Worm (Caenorhabditis elegans): ENCODE measurements around the gene clc-4.
A peak's percentile ranks its signal among the peaks of the same experiment; 100 is the strongest.

Gene clc-4

ce11 chrX:10770988-10771496 lies 12.7 kb downstream of the clc-4 start (continued):
- TF ChIP-seq T26A8.4 (GFP tag; IDR thresholded peaks at IDR 0.05) = 0 out of 2 replicates have a peak, but pooled peaks have one; percentile 28
- TF ChIP-seq tag-97 (GFP tag; IDR thresholded peaks at IDR 0.05) = no peak
- TF ChIP-seq nhr-10 (tag; optimal IDR thresholded peaks at IDR 0.05) = peak; percentile 70
- TF ChIP-seq dmd-6 (GFP tag; IDR thresholded peaks at IDR 0.05) = peak; percentile 93
- peak; percentile 29 for TF ChIP-seq nhr-102 (tag; optimal IDR thresholded peaks at IDR 0.05)
- 0 out of 2 replicates have a peak, but pooled peaks have one; percentile 10 for TF ChIP-seq lin-38 (GFP tag; IDR thresholded peaks at IDR 0.05)
- TF ChIP-seq hlh-11 (tag; optimal IDR thresholded peaks at IDR 0.05) = peak; percentile 98
- peak in 1 of 2 experiments; percentile 97 for TF ChIP-seq daf-16 (GFP tag; optimal IDR thresholded peaks at IDR 0.05)
- TF ChIP-seq daf-16 (tag; optimal IDR thresholded peaks at IDR 0.05) = peak; percentile 85
- TF ChIP-seq F26F4.8 (GFP tag; conservative IDR thresholded peaks at IDR 0.05) = no peak
- no peak for TF ChIP-seq nhr-25 (tag; optimal IDR thresholded peaks at IDR 0.05; ENCODE audit: borderline replicate concordance, insufficient read depth)
- TF ChIP-seq ces-1 (GFP tag; optimal IDR thresholded peaks at IDR 0.05) = peak; percentile 56
- peak in 1 of 2 experiments; percentile 100 for TF ChIP-seq unc-62 (GFP tag; optimal IDR thresholded peaks at IDR 0.05 in 1 of 2)
- no peak for TF ChIP-seq unc-62 (tag; optimal IDR thresholded peaks at IDR 0.05)
- TF ChIP-seq daf-8 (GFP tag; IDR thresholded peaks at IDR 0.05) = no peak
- TF ChIP-seq ctbp-1 (GFP tag; IDR thresholded peaks at IDR 0.05) = peak; percentile 87
- peak; percentile 66 for TF ChIP-seq set-16 (GFP tag; IDR thresholded peaks at IDR 0.05)
- TF ChIP-seq lsy-2 (tag; optimal IDR thresholded peaks at IDR 0.05) = peak; percentile 73 to 85
- TF ChIP-seq lin-13 (GFP tag; optimal IDR thresholded peaks at IDR 0.05) = peak; percentile 46
- TF ChIP-seq ZK337.2 (GFP tag; IDR thresholded peaks at IDR 0.05) = no peak
- TF ChIP-seq pqm-1 (tag; optimal IDR thresholded peaks at IDR 0.05) = no peak
- peak; percentile 84 for TF ChIP-seq mxl-2 (GFP tag; conservative IDR thresholded peaks at IDR 0.05)
- TF ChIP-seq aly-2 (tag; optimal IDR thresholded peaks at IDR 0.05) = no peak
- peak; percentile 93 for TF ChIP-seq nhr-48 (tag; optimal IDR thresholded peaks at IDR 0.05)
- TF ChIP-seq aha-1 (tag) = peak; percentile 97
- TF ChIP-seq hlh-30 (tag; optimal IDR thresholded peaks at IDR 0.05; ENCODE audit: insufficient read depth) = peak; percentile 97
- peak; percentile 91 for TF ChIP-seq dve-1 (tag; optimal IDR thresholded peaks at IDR 0.05; ENCODE audit: insufficient read depth)
- peak; percentile 39 to 76 for TF ChIP-seq hif-1 (tag; optimal IDR thresholded peaks at IDR 0.05)
- TF ChIP-seq mdl-1 (tag; optimal IDR thresholded peaks at IDR 0.05) = peak; percentile 62 to 91
- TF ChIP-seq unc-130 (GFP tag; optimal IDR thresholded peaks at IDR 0.05) = no peak
- peak; percentile 86 for TF ChIP-seq rbr-2 (tag; optimal IDR thresholded peaks at IDR 0.05)
- peak; percentile 89 for TF ChIP-seq nhr-28 (tag; optimal IDR thresholded peaks at IDR 0.05)
- peak; percentile 48 for TF ChIP-seq zip-2 (tag; optimal IDR thresholded peaks at IDR 0.05)
- TF ChIP-seq nhr-6 (tag; optimal IDR thresholded peaks at IDR 0.05) = no peak
- peak; percentile 46 for TF ChIP-seq T20F7.1 (GFP tag; optimal IDR thresholded peaks at IDR 0.05)
- TF ChIP-seq pha-4 (GFP tag; IDR thresholded peaks at IDR 0.05) = peak; percentile 70
- TF ChIP-seq pha-4 (tag; optimal IDR thresholded peaks at IDR 0.05) = peak; percentile 78
- TF ChIP-seq ceh-20 (GFP tag; IDR thresholded peaks at IDR 0.05) = peak; percentile 92
- peak; percentile 64; the same call in 1 of the 2 replicates for TF ChIP-seq hmg-1.1 (GFP tag; IDR thresholded peaks at IDR 0.05)
- TF ChIP-seq nhr-76 (tag; optimal IDR thresholded peaks at IDR 0.05) = peak; percentile 72
- peak; percentile 92 for TF ChIP-seq tra-1 (GFP tag; IDR thresholded peaks at IDR 0.05)
- peak; percentile 28 for TF ChIP-seq dpl-1 (GFP tag; optimal IDR thresholded peaks at IDR 0.05)
- TF ChIP-seq Y75B8A.6 (GFP tag; IDR thresholded peaks at IDR 0.05) = no peak
- TF ChIP-seq dmd-9 (GFP tag; IDR thresholded peaks at IDR 0.05) = no peak
- no peak for TF ChIP-seq fos-1 (tag; optimal IDR thresholded peaks at IDR 0.05)

Measured in whole organism, L4 larva.